Worm (Caenorhabditis elegans): Measurements from ENCODE around the gene R13A5.7.

- TF ChIP-seq peb-1 (tag; optimal IDR thresholded peaks at IDR 0.05): no peak
- no peak for TF ChIP-seq elt-3 (tag; optimal IDR thresholded peaks at IDR 0.05)
- TF ChIP-seq ztf-11 (tag; optimal IDR thresholded peaks at IDR 0.05): no peak
Measured at ce11 chrIII:7552859-7553258, 17.1 kb downstream of the R13A5.7 start.

Data from whole organism, L2 larva.